Worm (Caenorhabditis elegans): ENCODE data around the gene R08E3.1.

- no peak for TF ChIP-seq ama-1 (optimal IDR thresholded peaks at IDR 0.05)
- TF ChIP-seq dve-1 (tag; optimal IDR thresholded peaks at IDR 0.05): no peak
- TF ChIP-seq nfya-1 (tag; optimal IDR thresholded peaks at IDR 0.05): no peak
- no peak for TF ChIP-seq nhr-11 (tag; optimal IDR thresholded peaks at IDR 0.05)
- TF ChIP-seq ceh-9 (tag; optimal IDR thresholded peaks at IDR 0.05): no peak
- no peak for TF ChIP-seq ceh-30 (tag; optimal IDR thresholded peaks at IDR 0.05)
- no peak for TF ChIP-seq ref-2 (tag; optimal IDR thresholded peaks at IDR 0.05)
- TF ChIP-seq elt-4 (tag; optimal IDR thresholded peaks at IDR 0.05): no peak
- TF ChIP-seq hlh-13 (GFP tag; optimal IDR thresholded peaks at IDR 0.05): no peak
- TF ChIP-seq fkh-10 (GFP tag; optimal IDR thresholded peaks at IDR 0.05): no peak
- TF ChIP-seq hlh-30 (tag; optimal IDR thresholded peaks at IDR 0.05; ENCODE audit: insufficient read depth): no peak
- no peak for TF ChIP-seq ceh-19 (GFP tag; optimal IDR thresholded peaks at IDR 0.05)
These were observed 39.6 kb downstream of the R08E3.1 start for ce11 chrX:4862062-4862461.
